Worm (Caenorhabditis elegans) whole organism, L1 larva: ENCODE results near the gene Y41C4A.18.

Source experiments
- aha-1 ChIP-seq: fragments of 150-350 bp; optimal IDR thresholded peaks from 2 replicates; lab custom pipeline; 2014; ENCODE audit warnings: missing biosample characterization, missing genetic modification characterization
- dpl-1 ChIP-seq, 3 experiments: fragments of 150-350 bp in 2 of 3; sonication (generic microtip) in 1 of 3; optimal IDR thresholded peaks; 2 replicates each; lab custom pipeline; 2014 to 2017; ENCODE audit warnings: missing biosample characterization in 3 of 3, missing genetic modification characterization in 3 of 3, missing genetic modification reagents in 3 of 3
- egl-27 ChIP-seq, 2 experiments: fragments of 150-350 bp in 1 of 2; sonication (generic microtip); optimal IDR thresholded peaks; 3 replicates each; lab custom pipeline; 2017 to 2018; ENCODE audit warnings: missing biosample characterization in 2 of 2, missing genetic modification characterization in 2 of 2, missing genetic modification reagents in 2 of 2
- elt-3 ChIP-seq, 6 experiments: fragments of 150-350 bp in 1 of 6; sonication (generic microtip); optimal IDR thresholded peaks; 2 replicates each; lab custom pipeline; 2017 to 2018; ENCODE audit warnings: missing biosample characterization in 6 of 6, missing genetic modification characterization in 6 of 6, inconsistent platforms in 1 of 6
- lin-15B ChIP-seq: fragments of 150-350 bp; sonication (generic microtip); optimal IDR thresholded peaks from 3 replicates; lab custom pipeline; 2014; ENCODE audit warnings: missing biosample characterization, missing genetic modification characterization
- nhr-12 ChIP-seq: sonication (generic microtip); optimal IDR thresholded peaks from 2 replicates; lab custom pipeline; 2017; ENCODE audit warnings: missing biosample characterization, missing genetic modification characterization
- nhr-237 ChIP-seq: fragments of 150-350 bp; optimal IDR thresholded peaks from 2 replicates; lab custom pipeline; 2014; ENCODE audit warnings: missing biosample characterization, missing genetic modification characterization
- nhr-76 ChIP-seq: sonication (generic microtip); optimal IDR thresholded peaks from 2 replicates; lab custom pipeline; 2017; ENCODE audit warnings: missing biosample characterization, missing genetic modification characterization
- nhr-84 ChIP-seq: sonication (generic microtip); optimal IDR thresholded peaks from 2 replicates; lab custom pipeline; 2017; ENCODE audit warnings: missing biosample characterization, missing genetic modification characterization
- sup-37 ChIP-seq: fragments of 200-800 bp; sonication (Bioruptor generic); optimal IDR thresholded peaks from 2 replicates; lab custom pipeline; 2018; ENCODE audit warnings: mild to moderate bottlenecking, missing genetic modification characterization, missing compliant biosample characterization
- tbx-2 ChIP-seq: sonication (generic microtip); optimal IDR thresholded peaks from 2 replicates; lab custom pipeline; 2016; ENCODE audit warnings: missing genetic modification characterization, missing compliant biosample characterization
- tlp-1 ChIP-seq: fragments of 150-350 bp; optimal IDR thresholded peaks from 2 replicates; lab custom pipeline; 2014; ENCODE audit warnings: missing biosample characterization, missing genetic modification characterization
- zag-1 ChIP-seq: fragments of 150-350 bp; optimal IDR thresholded peaks from 2 replicates; lab custom pipeline; 2014; ENCODE audit warnings: missing biosample characterization, missing genetic modification characterization

- TF ChIP-seq tbx-2 (no peak), lin-15B (no peak), nhr-84 (tag; lab: Kevin White, UChicago) (no peak), egl-27 (tag; optimal IDR thresholded peaks at IDR 0.05; lab: Kevin White, UChicago) (no peak), tlp-1 (tag; lab: Kevin White, UChicago) (no peak), dpl-1 (GFP tag; optimal IDR thresholded peaks at IDR 0.05; lab: Kevin White, UChicago) (no peak), sup-37 (no peak), zag-1 (tag; lab: Kevin White, UChicago) (no peak), aha-1 (no peak), nhr-76 (tag; lab: Kevin White, UChicago) (no peak), nhr-237 (tag; lab: Kevin White, UChicago) (no peak), nhr-12 (tag; lab: Kevin White, UChicago) (no peak), elt-3 (tag; optimal IDR thresholded peaks at IDR 0.05; lab: Kevin White, UChicago) (no peak)
Measured at ce11 chrIII:11683790-11684189, 46.6 kb upstream of the Y41C4A.18 start.
